Worm (Caenorhabditis elegans) whole organism, L1 larva: ENCODE results near the gene dlst-1.

Experiments used
- ets-5 ChIP-seq: fragments of 200-800 bp; sonication (Bioruptor generic); IDR thresholded peaks from 2 replicates; pipeline ENCODE4 v1.3.6; 2022; ENCODE audit warnings: missing genetic modification characterization, missing compliant biosample characterization
- isw-1 ChIP-seq: fragments of 200-800 bp; sonication (Bioruptor generic); IDR thresholded peaks from 2 replicates; pipeline ENCODE4 v1.3.6; 2022; ENCODE audit warnings: missing genetic modification characterization, missing compliant biosample characterization
- lir-3 ChIP-seq: sonication (generic microtip); optimal IDR thresholded peaks from 2 replicates; lab custom pipeline; 2016; ENCODE audit warnings: mild to moderate bottlenecking, missing genetic modification characterization, moderate library complexity, missing compliant biosample characterization; ENCODE audit not compliant: poor library complexity
- mdl-1 ChIP-seq, 2 experiments: fragments of 150-350 bp; optimal IDR thresholded peaks; 2 replicates each; lab custom pipeline; 2014 to 2017; ENCODE audit warnings: missing biosample characterization in 2 of 2, missing genetic modification characterization in 2 of 2, inconsistent platforms in 1 of 2
- nhr-76 ChIP-seq: sonication (generic microtip); optimal IDR thresholded peaks from 2 replicates; lab custom pipeline; 2017; ENCODE audit warnings: missing biosample characterization, missing genetic modification characterization
- nhr-90 ChIP-seq: sonication (generic microtip); optimal IDR thresholded peaks from 2 replicates; lab custom pipeline; 2016; ENCODE audit warnings: mild to moderate bottlenecking, missing genetic modification characterization, missing compliant biosample characterization; ENCODE audit not compliant: poor library complexity
- sup-37 ChIP-seq: fragments of 200-800 bp; sonication (Bioruptor generic); optimal IDR thresholded peaks from 2 replicates; lab custom pipeline; 2018; ENCODE audit warnings: mild to moderate bottlenecking, missing genetic modification characterization, missing compliant biosample characterization
- unc-98 ChIP-seq: fragments of 200-800 bp; sonication (Bioruptor generic); IDR thresholded peaks from 2 replicates; pipeline ENCODE4 v1.3.6; 2022; ENCODE audit warnings: missing genetic modification characterization, missing compliant biosample characterization

ce11 chrV:6673967-6674366 is 34.9 kb downstream of the dlst-1 start, which contains the start of gene cest-31:
- TF ChIP-seq unc-98 (no peak), isw-1 (GFP tag; lab: Robert Waterston, UW) (no peak), ets-5 (GFP tag; lab: Robert Waterston, UW) (no peak), nhr-76 (tag; lab: Kevin White, UChicago) (no peak), mdl-1 (tag; optimal IDR thresholded peaks at IDR 0.05; lab: Kevin White, UChicago) (no peak), sup-37 (GFP tag; lab: Kevin White, UChicago) (no peak), nhr-90 (tag; lab: Kevin White, UChicago) (no peak), lir-3 (tag; lab: Kevin White, UChicago) (no peak)
